Fruit fly (Drosophila melanogaster): Measurements from ENCODE around the gene Pfdn6.

Gene Pfdn6

dm6 chr3L:19961805-19962204 lies 38.3 kb downstream of the Pfdn6 start (continued):
- TF ChIP-seq eve (GFP tag; optimal IDR thresholded peaks at IDR 0.05) (no peak), CG6254 (GFP tag; optimal IDR thresholded peaks at IDR 0.05) (no peak), Pdp1 (GFP tag; optimal IDR thresholded peaks at IDR 0.05) (no peak), CG17802 (tag; optimal IDR thresholded peaks at IDR 0.05) (no peak), Stat92E (GFP tag; optimal IDR thresholded peaks at IDR 0.05) (no peak), B-H2 (GFP tag; optimal IDR thresholded peaks at IDR 0.05) (peak; percentile 63), gce (GFP tag; IDR thresholded peaks at IDR 0.05) (no peak), dm (GFP tag; optimal IDR thresholded peaks at IDR 0.05) (no peak), NfI (GFP tag; optimal IDR thresholded peaks at IDR 0.05) (peak; percentile 50), CG9215 (GFP tag; IDR thresholded peaks at IDR 0.05) (no peak), Hr51 (GFP tag; optimal IDR thresholded peaks at IDR 0.05) (peak in 1 of 2 experiments; percentile 52), HLH4C (GFP tag; IDR thresholded peaks at IDR 0.05; ENCODE audit: partially characterized antibody) (no peak), D19A (tag; optimal IDR thresholded peaks at IDR 0.05) (no peak), sug (tag; optimal IDR thresholded peaks at IDR 0.05) (peak; percentile 17), CG3726 (GFP tag; IDR thresholded peaks at IDR 0.05) (no peak), Hand (GFP tag; optimal IDR thresholded peaks at IDR 0.05) (peak; percentile 75), CG3281 (GFP tag; optimal IDR thresholded peaks at IDR 0.05) (no peak), otp (GFP tag; IDR thresholded peaks at IDR 0.05) (no peak), Gsc (GFP tag; IDR thresholded peaks at IDR 0.05) (no peak), CG32772 (GFP tag; IDR thresholded peaks at IDR 0.05) (no peak), CG5953 (GFP tag; IDR thresholded peaks at IDR 0.05) (no peak), Sry-δ (GFP tag; optimal IDR thresholded peaks at IDR 0.05) (no peak), CG14965 (GFP tag; optimal IDR thresholded peaks at IDR 0.05; ENCODE audit: borderline replicate concordance) (no peak), gsb (GFP tag; IDR thresholded peaks at IDR 0.05) (no peak), CG6813 (GFP tag; optimal IDR thresholded peaks at IDR 0.05) (peak; percentile 25), CG12299 (tag; optimal IDR thresholded peaks at IDR 0.05) (peak; percentile 8), CG18599 (GFP tag; optimal IDR thresholded peaks at IDR 0.05) (peak; percentile 73)

dm6 chr3L:19968725-19969598 lies 45.5 kb downstream of the Pfdn6 start:
- TF ChIP-seq pros (GFP tag; optimal IDR thresholded peaks at IDR 0.05) (no peak), Oli (tag; optimal IDR thresholded peaks at IDR 0.05) (peak; percentile 28), hth (optimal IDR thresholded peaks at IDR 0.05) (no peak), tll (GFP tag; optimal IDR thresholded peaks at IDR 0.05) (no peak), Myb (GFP tag; optimal IDR thresholded peaks at IDR 0.05) (no peak), CG9609 (GFP tag; optimal IDR thresholded peaks at IDR 0.05) (no peak), CG10979 (tag; optimal IDR thresholded peaks at IDR 0.05) (no peak), Xrp1 (GFP tag; IDR thresholded peaks at IDR 0.05) (no peak), Hey (tag; optimal IDR thresholded peaks at IDR 0.05) (peak; percentile 80), Hand (GFP tag; optimal IDR thresholded peaks at IDR 0.05) (peak; percentile 15), CG6813 (GFP tag; optimal IDR thresholded peaks at IDR 0.05) (no peak), CG8089 (GFP tag; optimal IDR thresholded peaks at IDR 0.05) (no peak), fd3F (GFP tag; optimal IDR thresholded peaks at IDR 0.05) (no peak), CG13424 (tag; optimal IDR thresholded peaks at IDR 0.05) (peak; percentile 31), crc (GFP tag; optimal IDR thresholded peaks at IDR 0.05) (no peak), CG1647 (GFP tag; optimal IDR thresholded peaks at IDR 0.05) (no peak), lab (GFP tag; optimal IDR thresholded peaks at IDR 0.05) (peak; percentile 46), CG14441 (GFP tag; IDR thresholded peaks at IDR 0.05) (no peak), CG3281 (GFP tag; optimal IDR thresholded peaks at IDR 0.05) (peak; percentile 31), NC2β (GFP tag; optimal IDR thresholded peaks at IDR 0.05) (no peak), eve (GFP tag; optimal IDR thresholded peaks at IDR 0.05) (no peak), Ssrp (tag; optimal IDR thresholded peaks at IDR 0.05) (no peak), hkb (optimal IDR thresholded peaks at IDR 0.05) (no peak), hkb (GFP tag; IDR thresholded peaks at IDR 0.05) (no peak), sisA (GFP tag; IDR thresholded peaks at IDR 0.05) (no peak), D19A (tag; optimal IDR thresholded peaks at IDR 0.05) (no peak)

Measured in whole organism, embryonic.